Worm (Caenorhabditis elegans): ENCODE measurements around the gene H03E18.2.

The H03E18.2 gene

DNA sequence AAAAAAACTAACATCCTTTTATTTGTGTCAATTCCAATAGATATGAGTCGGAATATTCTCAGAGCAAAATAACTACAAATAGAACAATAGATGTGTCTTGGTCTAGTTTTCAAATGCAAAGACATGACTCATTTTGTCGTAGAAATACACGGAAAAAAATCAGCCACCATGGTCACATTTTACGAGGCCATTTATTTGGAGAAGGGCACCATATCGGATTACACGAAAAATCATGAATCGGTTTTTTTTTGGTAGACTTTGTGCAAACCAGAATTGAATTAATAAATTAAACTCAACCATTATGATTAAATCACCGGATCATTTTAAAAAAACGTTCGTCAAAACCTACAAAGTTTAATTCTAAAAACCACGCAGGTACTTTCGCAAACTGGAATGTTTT, at the start of gene H03E18.2:
TSS of gene H03E18.2 (minus strand) at position 101 of the 400 bp plus-strand sequence.
- TF ChIP-seq mxl-2 (GFP tag; conservative IDR thresholded peaks at IDR 0.05) = no peak
- TF ChIP-seq pha-4 (GFP tag; IDR thresholded peaks at IDR 0.05) = no peak
- TF ChIP-seq pha-4 (tag; optimal IDR thresholded peaks at IDR 0.05) = no peak
- no peak for TF ChIP-seq ceh-28 (tag; optimal IDR thresholded peaks at IDR 0.05)
- TF ChIP-seq sdz-12 (GFP tag; optimal IDR thresholded peaks at IDR 0.05) = no peak
- no peak for TF ChIP-seq ceh-44 (GFP tag; IDR thresholded peaks at IDR 0.05)
- TF ChIP-seq dpl-1 (GFP tag; optimal IDR thresholded peaks at IDR 0.05) = no peak
- no peak for TF ChIP-seq F10B5.3 (tag; optimal IDR thresholded peaks at IDR 0.05)
- no peak for TF ChIP-seq T26A8.4 (GFP tag; IDR thresholded peaks at IDR 0.05)
- no peak for TF ChIP-seq pqm-1 (tag; optimal IDR thresholded peaks at IDR 0.05)

DNA sequence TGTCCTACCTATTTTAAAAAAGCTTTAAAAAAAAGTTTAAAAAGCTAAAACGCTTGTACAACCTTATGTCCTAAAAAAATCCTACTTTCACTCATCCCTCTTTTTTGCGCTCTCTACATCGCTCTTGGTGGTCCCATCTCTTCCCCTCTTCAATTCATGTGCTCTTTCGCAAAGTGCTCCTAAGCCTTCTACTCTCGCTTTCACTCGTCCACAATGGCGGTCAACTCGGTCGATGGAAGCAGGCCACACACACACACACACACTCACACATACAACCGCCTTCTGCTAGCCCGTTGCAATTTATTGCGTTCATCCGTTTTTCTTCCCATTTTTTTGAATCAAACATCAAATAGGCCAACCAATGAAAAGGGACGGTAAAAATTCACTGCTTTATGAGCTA, 48.9 kb upstream of the H03E18.2 start:
- TF ChIP-seq lsy-2 (tag; optimal IDR thresholded peaks at IDR 0.05) (no peak), aha-1 (tag) (peak; percentile 79), ztf-7 (tag; optimal IDR thresholded peaks at IDR 0.05) (no peak), hmg-1.1 (GFP tag; IDR thresholded peaks at IDR 0.05) (peak; percentile 54; the same call in 1 of the 2 replicates), mes-2 (tag; optimal IDR thresholded peaks at IDR 0.05; ENCODE audit: poor library complexity, severe bottlenecking) (peak; percentile 47), egl-43 (GFP tag; IDR thresholded peaks at IDR 0.05) (0 out of 2 replicates have a peak, but pooled peaks have one; percentile 46)

DNA sequence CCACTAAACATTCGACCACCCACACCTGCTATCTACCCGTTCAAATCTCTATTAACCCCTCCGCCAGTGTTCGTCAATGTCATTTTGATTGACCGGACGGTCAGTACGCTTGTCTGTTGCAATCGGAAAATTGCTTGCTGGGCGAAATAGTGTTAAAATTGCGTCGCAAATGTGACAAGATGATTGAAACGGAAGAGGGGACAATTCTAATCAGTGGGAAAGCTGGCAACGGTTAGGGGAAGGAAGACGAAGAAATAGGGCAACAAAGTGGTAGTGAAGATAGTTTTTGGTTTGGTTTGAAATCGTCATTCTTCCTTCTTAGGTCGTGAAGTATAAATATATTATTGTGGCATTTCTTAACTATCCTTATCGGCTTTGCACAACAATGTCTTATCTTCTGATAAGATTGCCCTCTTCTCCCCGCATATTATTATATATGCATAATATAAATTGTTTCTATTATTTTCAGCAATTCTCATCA, 48.2 kb upstream of the H03E18.2 start:
- TF ChIP-seq daf-16 (GFP tag; optimal IDR thresholded peaks at IDR 0.05) = no peak
- peak; percentile 60 for TF ChIP-seq daf-16 (tag; optimal IDR thresholded peaks at IDR 0.05)
- no peak for TF ChIP-seq zag-1 (tag; optimal IDR thresholded peaks at IDR 0.05)
- no peak for TF ChIP-seq ceh-28 (tag; optimal IDR thresholded peaks at IDR 0.05)
- no peak for TF ChIP-seq nhr-11 (tag; optimal IDR thresholded peaks at IDR 0.05)
- no peak for TF ChIP-seq spr-1 (tag; optimal IDR thresholded peaks at IDR 0.05)
- TF ChIP-seq ceh-20 (GFP tag; IDR thresholded peaks at IDR 0.05) = 0 out of 2 replicates have a peak, but pooled peaks have one; percentile 27
- no peak for TF ChIP-seq F37D6.2 (tag; optimal IDR thresholded peaks at IDR 0.05)
- TF ChIP-seq zip-2 (tag; optimal IDR thresholded peaks at IDR 0.05) = no peak
- peak; percentile 51 for TF ChIP-seq mxl-3 (GFP tag; optimal IDR thresholded peaks at IDR 0.05)
- TF ChIP-seq dve-1 (tag; optimal IDR thresholded peaks at IDR 0.05; ENCODE audit: insufficient read depth) = peak; percentile 34
- TF ChIP-seq lin-15B (tag; optimal IDR thresholded peaks at IDR 0.05) = no peak
- no peak for TF ChIP-seq arid-1 (GFP tag; conservative IDR thresholded peaks at IDR 0.05)
- TF ChIP-seq nhr-102 (tag; optimal IDR thresholded peaks at IDR 0.05) = no peak
- TF ChIP-seq nhr-25 (tag; optimal IDR thresholded peaks at IDR 0.05; ENCODE audit: borderline replicate concordance, insufficient read depth) = no peak
- TF ChIP-seq R02D3.7 (tag; optimal IDR thresholded peaks at IDR 0.05) = no peak
- TF ChIP-seq dmd-6 (GFP tag; IDR thresholded peaks at IDR 0.05) = peak; percentile 70
- no peak for TF ChIP-seq nhr-76 (tag; optimal IDR thresholded peaks at IDR 0.05)
- TF ChIP-seq vab-7 (GFP tag; IDR thresholded peaks at IDR 0.05) = no peak
- TF ChIP-seq ztf-7 (tag; optimal IDR thresholded peaks at IDR 0.05) = no peak
- TF ChIP-seq hlh-11 (tag; optimal IDR thresholded peaks at IDR 0.05) = peak; percentile 54
- TF ChIP-seq tag-97 (GFP tag; IDR thresholded peaks at IDR 0.05) = no peak
- TF ChIP-seq egl-43 (GFP tag; IDR thresholded peaks at IDR 0.05) = no peak
- TF ChIP-seq nhr-42 (GFP tag; IDR thresholded peaks at IDR 0.05) = no peak
- TF ChIP-seq php-3 (GFP tag; IDR thresholded peaks at IDR 0.05) = 0 out of 2 replicates have a peak, but pooled peaks have one; percentile 17
- TF ChIP-seq nhr-28 (tag; optimal IDR thresholded peaks at IDR 0.05) = peak; percentile 57
- peak; percentile 65 for TF ChIP-seq pqm-1 (tag; optimal IDR thresholded peaks at IDR 0.05)
- no peak for TF ChIP-seq Y105C5A.15 (GFP tag; IDR thresholded peaks at IDR 0.05)
- no peak for TF ChIP-seq snpc-1.2 (GFP tag; IDR thresholded peaks at IDR 0.05)
- peak in 1 of 2 experiments; percentile 96 for TF ChIP-seq unc-62 (GFP tag; optimal IDR thresholded peaks at IDR 0.05 in 1 of 2)
- no peak for TF ChIP-seq unc-62 (tag; optimal IDR thresholded peaks at IDR 0.05)
- no peak for TF ChIP-seq nhr-10 (tag; optimal IDR thresholded peaks at IDR 0.05)
- no peak for TF ChIP-seq zip-11 (GFP tag; IDR thresholded peaks at IDR 0.05)
- no peak for TF ChIP-seq attf-4 (tag; optimal IDR thresholded peaks at IDR 0.05)
- peak; percentile 80 for TF ChIP-seq tra-1 (GFP tag; IDR thresholded peaks at IDR 0.05)
- no peak for TF ChIP-seq pha-4 (GFP tag; IDR thresholded peaks at IDR 0.05)
- no peak for TF ChIP-seq pha-4 (tag; optimal IDR thresholded peaks at IDR 0.05)
- no peak for TF ChIP-seq ceh-62 (tag; optimal IDR thresholded peaks at IDR 0.05)
- TF ChIP-seq ces-1 (GFP tag; optimal IDR thresholded peaks at IDR 0.05) = no peak
